Fruit fly (Drosophila melanogaster): Measurements from ENCODE around the gene CG6180.

The CG6180 gene

DNA sequence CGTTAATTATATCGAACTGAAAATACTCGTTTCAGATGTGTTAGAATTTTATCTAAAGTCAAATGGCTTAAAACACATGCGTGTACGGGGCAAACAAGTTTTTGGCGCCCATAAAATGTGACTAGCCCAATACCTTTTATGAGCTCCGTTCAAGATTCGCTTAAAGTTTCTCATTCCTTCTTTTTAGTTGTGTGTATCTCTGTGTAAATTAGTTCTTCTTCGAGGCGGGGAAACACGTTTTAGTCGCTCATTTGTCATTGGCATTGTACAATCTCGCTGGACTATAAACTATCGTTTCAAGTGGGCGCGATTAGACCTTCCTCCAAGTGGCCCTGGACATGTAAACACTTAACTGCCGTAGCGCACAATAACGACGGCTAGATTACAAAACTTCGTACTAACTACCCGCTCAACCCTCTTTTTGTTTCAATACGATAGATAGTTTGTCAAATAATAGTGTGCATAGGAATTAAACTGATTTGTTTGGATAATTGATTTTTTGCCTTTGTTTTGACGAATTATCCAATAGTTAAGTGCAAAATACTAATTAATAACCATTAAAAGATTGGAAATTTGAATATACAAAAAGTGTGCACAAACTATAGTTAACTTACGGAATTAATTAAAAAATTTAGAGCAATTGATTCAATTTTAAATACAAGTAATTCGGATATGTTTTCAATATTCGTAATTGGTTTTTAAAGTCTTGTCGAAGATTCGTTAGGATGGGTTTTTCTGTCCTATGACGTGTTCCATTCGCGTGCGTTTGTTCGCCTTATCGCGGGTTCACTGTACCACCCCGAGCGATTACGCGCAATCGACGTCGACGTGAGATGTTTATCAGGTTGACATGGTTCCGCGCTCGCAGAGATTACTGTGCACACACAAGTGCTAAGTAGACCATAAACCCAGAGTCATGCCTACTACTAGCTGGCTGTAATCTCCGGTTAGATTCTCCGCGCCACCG lies 13.3 kb downstream of the CG6180 start:
- peak; percentile 0 for TF ChIP-seq CG7368 (GFP tag; optimal IDR thresholded peaks at IDR 0.05)
- peak; percentile 40 for TF ChIP-seq CG3032 (tag; optimal IDR thresholded peaks at IDR 0.05)
- peak; percentile 36 for TF ChIP-seq spab (GFP tag; optimal IDR thresholded peaks at IDR 0.05)
- TF ChIP-seq pdm3 (GFP tag; optimal IDR thresholded peaks at IDR 0.05), result no peak
- TF ChIP-seq CG4318 (GFP tag; optimal IDR thresholded peaks at IDR 0.05), result no peak
- no peak for TF ChIP-seq CG1621 (tag; optimal IDR thresholded peaks at IDR 0.05)
- TF ChIP-seq CG3919 (GFP tag; optimal IDR thresholded peaks at IDR 0.05), result peak; percentile 26
- no peak for TF ChIP-seq Hr38 (GFP tag; optimal IDR thresholded peaks at IDR 0.05)
- peak; percentile 51 for TF ChIP-seq CG6276 (GFP tag; optimal IDR thresholded peaks at IDR 0.05)
- TF ChIP-seq lz (GFP tag; optimal IDR thresholded peaks at IDR 0.05), result peak; percentile 24
- peak; percentile 26 for TF ChIP-seq Sox14 (GFP tag; optimal IDR thresholded peaks at IDR 0.05)
- TF ChIP-seq CG6792 (GFP tag; optimal IDR thresholded peaks at IDR 0.05), result no peak
- peak; percentile 29 for TF ChIP-seq net (GFP tag; optimal IDR thresholded peaks at IDR 0.05)
- TF ChIP-seq CG8119 (GFP tag; IDR thresholded peaks at IDR 0.05), result no peak
- TF ChIP-seq fd85E (GFP tag; optimal IDR thresholded peaks at IDR 0.05), result no peak
- TF ChIP-seq fd59A (GFP tag; optimal IDR thresholded peaks at IDR 0.05), result no peak
- peak; percentile 42 for TF ChIP-seq esn (GFP tag; optimal IDR thresholded peaks at IDR 0.05)
- TF ChIP-seq CG6808 (GFP tag; optimal IDR thresholded peaks at IDR 0.05), result no peak
- TF ChIP-seq Smox (GFP tag; optimal IDR thresholded peaks at IDR 0.05), result no peak
- TF ChIP-seq CG10631 (GFP tag; optimal IDR thresholded peaks at IDR 0.05), result no peak
- no peak for TF ChIP-seq Sox15 (GFP tag; optimal IDR thresholded peaks at IDR 0.05)
- no peak for TF ChIP-seq dsx (GFP tag; optimal IDR thresholded peaks at IDR 0.05; ENCODE audit: poor library complexity, severe bottlenecking)
- peak; percentile 88 for TF ChIP-seq Eip78C (GFP tag)
- TF ChIP-seq CG15336 (GFP tag; IDR thresholded peaks at IDR 0.05), result peak; percentile 45; the same call in 1 of the 2 replicates
- peak; percentile 6 for TF ChIP-seq CG34406 (GFP tag; optimal IDR thresholded peaks at IDR 0.05)
- peak; percentile 94 for TF ChIP-seq svp (GFP tag)
- TF ChIP-seq CG11762 (GFP tag; optimal IDR thresholded peaks at IDR 0.05; ENCODE audit: insufficient read depth), result peak; percentile 11
- TF ChIP-seq Hr39 (GFP tag; optimal IDR thresholded peaks at IDR 0.05), result no peak
- TF ChIP-seq Gug (GFP tag; IDR thresholded peaks at IDR 0.05), result peak; percentile 32; the same call in 1 of the 2 replicates
- TF ChIP-seq topi (GFP tag; optimal IDR thresholded peaks at IDR 0.05), result peak; percentile 48
- TF ChIP-seq Met (GFP tag; optimal IDR thresholded peaks at IDR 0.05), result peak; percentile 39
- no peak for TF ChIP-seq Sox102F (GFP tag; optimal IDR thresholded peaks at IDR 0.05)
- peak; percentile 12 for TF ChIP-seq fkh (GFP tag; optimal IDR thresholded peaks at IDR 0.05)
- TF ChIP-seq eg (GFP tag; IDR thresholded peaks at IDR 0.05), result peak; percentile 61; the same call in 2 of the 3 replicates
- TF ChIP-seq vri (GFP tag; optimal IDR thresholded peaks at IDR 0.05), result peak; percentile 83
- no peak for TF ChIP-seq Eip93F (GFP tag; optimal IDR thresholded peaks at IDR 0.05)
- no peak for TF ChIP-seq salr (GFP tag; optimal IDR thresholded peaks at IDR 0.05)
- TF ChIP-seq CG8319 (GFP tag; optimal IDR thresholded peaks at IDR 0.05), result no peak
- peak; percentile 36; the same call in 1 of the 2 replicates for TF ChIP-seq CG11294 (GFP tag; IDR thresholded peaks at IDR 0.05)
- TF ChIP-seq CG32006 (GFP tag; optimal IDR thresholded peaks at IDR 0.05), result peak; percentile 58
- TF ChIP-seq CG6163 (GFP tag; IDR thresholded peaks at IDR 0.05), result peak; percentile 67; the same call in 2 of the 3 replicates
- TF ChIP-seq Ets21C (GFP tag; optimal IDR thresholded peaks at IDR 0.05), result no peak
- peak; percentile 47 for TF ChIP-seq OdsH (GFP tag; optimal IDR thresholded peaks at IDR 0.05)
- TF ChIP-seq acj6 (GFP tag; optimal IDR thresholded peaks at IDR 0.05), result peak; percentile 23
- no peak for TF ChIP-seq CG31627 (GFP tag; optimal IDR thresholded peaks at IDR 0.05)
- TF ChIP-seq CG8632 (GFP tag; optimal IDR thresholded peaks at IDR 0.05), result no peak
- peak; percentile 3 for TF ChIP-seq Lpt (GFP tag; optimal IDR thresholded peaks at IDR 0.05)
- TF ChIP-seq ss (GFP tag; optimal IDR thresholded peaks at IDR 0.05), result peak in 1 of 2 experiments; percentile 12
- peak; percentile 48 for TF ChIP-seq cyc (GFP tag; optimal IDR thresholded peaks at IDR 0.05)
- no peak for TF ChIP-seq CG11902 (GFP tag; optimal IDR thresholded peaks at IDR 0.05)

Measured in whole organism, prepupa.